Worm (Caenorhabditis elegans) whole organism, L3 larva: Measurements from ENCODE around the gene B0507.7.

ENCODE experiments used
- R02D3.7 ChIP-seq: fragments of 150-350 bp; optimal IDR thresholded peaks from 2 replicates; lab custom pipeline; 2014; ENCODE audit warnings: missing biosample characterization, missing genetic modification characterization
- ZK546.5 ChIP-seq: sonication (generic microtip); optimal IDR thresholded peaks from 2 replicates; lab custom pipeline; 2017; ENCODE audit warnings: missing biosample characterization, missing genetic modification characterization
- aly-2 ChIP-seq: fragments of 150-350 bp; optimal IDR thresholded peaks from 2 replicates; lab custom pipeline; 2014; ENCODE audit warnings: missing biosample characterization, missing genetic modification characterization
- ama-1 ChIP-seq: fragments of 150-350 bp; optimal IDR thresholded peaks from 2 replicates; lab custom pipeline; 2018
- ceh-28 ChIP-seq: fragments of 150-350 bp; optimal IDR thresholded peaks from 2 replicates; lab custom pipeline; 2014; ENCODE audit warnings: missing biosample characterization, missing genetic modification reagents, missing genetic modification characterization
- ceh-9 ChIP-seq: sonication (generic microtip); optimal IDR thresholded peaks from 2 replicates; lab custom pipeline; 2018; ENCODE audit warnings: missing biosample characterization, missing genetic modification characterization
- daf-12 ChIP-seq: fragments of 150-350 bp; optimal IDR thresholded peaks from 2 replicates; lab custom pipeline; 2014; ENCODE audit warnings: missing biosample characterization, missing genetic modification reagents, missing genetic modification characterization
- egl-27 ChIP-seq: sonication (generic microtip); optimal IDR thresholded peaks from 4 replicates; lab custom pipeline; 2017; ENCODE audit warnings: missing biosample characterization, missing genetic modification reagents, missing genetic modification characterization
- egl-5 ChIP-seq: fragments of 150-350 bp; optimal IDR thresholded peaks from 2 replicates; lab custom pipeline; 2017; ENCODE audit warnings: missing biosample characterization, missing genetic modification reagents, missing genetic modification characterization, inconsistent platforms
- elt-1 ChIP-seq: fragments of 150-350 bp; optimal IDR thresholded peaks from 2 replicates; lab custom pipeline; 2014; ENCODE audit warnings: missing biosample characterization, missing genetic modification characterization
- elt-2 ChIP-seq: sonication (generic microtip); optimal IDR thresholded peaks from 2 replicates; lab custom pipeline; 2016; ENCODE audit warnings: missing genetic modification reagents, mild to moderate bottlenecking, missing genetic modification characterization, missing compliant biosample characterization
- elt-3 ChIP-seq, 3 experiments: fragments of 150-350 bp in 1 of 3; sonication (generic microtip) in 2 of 3; optimal IDR thresholded peaks; 2 replicates in 2 of 3; 4 replicates in 1 of 3; lab custom pipeline; 2014 to 2017; ENCODE audit warnings: missing biosample characterization in 3 of 3, missing genetic modification characterization in 3 of 3
- eor-1 ChIP-seq, 2 experiments: fragments of 150-350 bp; optimal IDR thresholded peaks; 2 replicates each; lab custom pipeline; 2014 to 2018; ENCODE audit warnings: missing biosample characterization in 2 of 2, missing genetic modification characterization in 2 of 2
- fkh-10 ChIP-seq: sonication (generic microtip); optimal IDR thresholded peaks from 2 replicates; lab custom pipeline; 2017; ENCODE audit warnings: missing biosample characterization, missing genetic modification reagents, missing genetic modification characterization
- fkh-2 ChIP-seq: fragments of 150-350 bp; optimal IDR thresholded peaks from 2 replicates; lab custom pipeline; 2014; ENCODE audit warnings: missing biosample characterization, missing genetic modification reagents, missing genetic modification characterization
- fos-1 ChIP-seq: fragments of 150-350 bp; optimal IDR thresholded peaks from 2 replicates; lab custom pipeline; 2014; ENCODE audit warnings: missing biosample characterization, missing genetic modification characterization
- hmg-11 ChIP-seq: sonication (generic microtip); optimal IDR thresholded peaks from 2 replicates; lab custom pipeline; 2016; ENCODE audit warnings: missing genetic modification characterization, missing compliant biosample characterization
- jun-1 ChIP-seq: fragments of 150-350 bp; optimal IDR thresholded peaks from 2 replicates; lab custom pipeline; 2014; ENCODE audit warnings: missing biosample characterization, missing genetic modification reagents, missing genetic modification characterization
- lin-15B ChIP-seq: fragments of 150-350 bp; optimal IDR thresholded peaks from 2 replicates; lab custom pipeline; 2014; ENCODE audit warnings: missing biosample characterization, missing genetic modification characterization
- lin-39 ChIP-seq: fragments of 150-350 bp; optimal IDR thresholded peaks from 2 replicates; lab custom pipeline; 2018; ENCODE audit warnings: missing biosample characterization, missing genetic modification reagents, missing genetic modification characterization
- lsy-12 ChIP-seq: sonication (generic microtip); optimal IDR thresholded peaks from 2 replicates; lab custom pipeline; 2016; ENCODE audit warnings: mild to moderate bottlenecking, missing genetic modification characterization, missing compliant biosample characterization
- mdl-1 ChIP-seq: fragments of 150-350 bp; optimal IDR thresholded peaks from 2 replicates; lab custom pipeline; 2014; ENCODE audit warnings: missing biosample characterization, missing genetic modification characterization
- mml-1 ChIP-seq: fragments of 150-350 bp; sonication (generic microtip); optimal IDR thresholded peaks from 3 replicates; lab custom pipeline; 2014; ENCODE audit warnings: missing biosample characterization, missing genetic modification characterization
- nfya-1 ChIP-seq: sonication (generic microtip); optimal IDR thresholded peaks from 2 replicates; lab custom pipeline; 2017; ENCODE audit warnings: missing genetic modification characterization, mild to moderate bottlenecking, missing compliant biosample characterization, antibody characterized with exemption, moderate library complexity; ENCODE audit not compliant: insufficient read depth
- nhr-12 ChIP-seq: fragments of 150-350 bp; optimal IDR thresholded peaks from 2 replicates; lab custom pipeline; 2014; ENCODE audit warnings: missing biosample characterization, missing genetic modification characterization
- nhr-23 ChIP-seq: fragments of 150-350 bp; optimal IDR thresholded peaks from 2 replicates; lab custom pipeline; 2014; ENCODE audit warnings: missing biosample characterization, missing genetic modification reagents, missing genetic modification characterization
- nhr-237 ChIP-seq: fragments of 150-350 bp; optimal IDR thresholded peaks from 2 replicates; lab custom pipeline; 2014; ENCODE audit warnings: missing biosample characterization, missing genetic modification characterization
- nhr-25 ChIP-seq: sonication (generic microtip); optimal IDR thresholded peaks from 2 replicates; lab custom pipeline; 2017; ENCODE audit warnings: missing biosample characterization, missing genetic modification characterization
- nhr-43 ChIP-seq: sonication (generic microtip); optimal IDR thresholded peaks from 2 replicates; lab custom pipeline; 2016; ENCODE audit warnings: mild to moderate bottlenecking, missing genetic modification characterization, missing compliant biosample characterization; ENCODE audit not compliant: poor library complexity, severe bottlenecking
- nhr-76 ChIP-seq: fragments of 150-350 bp; sonication (generic microtip); optimal IDR thresholded peaks from 5 replicates; lab custom pipeline; 2014; ENCODE audit warnings: missing biosample characterization, missing genetic modification characterization
- nhr-77 ChIP-seq: fragments of 150-350 bp; optimal IDR thresholded peaks from 2 replicates; lab custom pipeline; 2014; ENCODE audit warnings: missing biosample characterization, missing genetic modification characterization
- pha-4 ChIP-seq: fragments of 150-350 bp; optimal IDR thresholded peaks from 2 replicates; lab custom pipeline; 2014; ENCODE audit warnings: missing biosample characterization, missing genetic modification reagents, missing genetic modification characterization
- pqm-1 ChIP-seq: fragments of 150-350 bp; optimal IDR thresholded peaks from 2 replicates; lab custom pipeline; 2017; ENCODE audit warnings: missing biosample characterization, missing genetic modification characterization, inconsistent platforms
- sea-2 ChIP-seq: fragments of 150-350 bp; sonication (generic microtip); optimal IDR thresholded peaks from 4 replicates; lab custom pipeline; 2014; ENCODE audit warnings: missing biosample characterization, missing genetic modification reagents, missing genetic modification characterization
- tbx-2 ChIP-seq: sonication (generic microtip); optimal IDR thresholded peaks from 2 replicates; lab custom pipeline; 2016; ENCODE audit warnings: mild to moderate bottlenecking, missing genetic modification characterization, missing compliant biosample characterization
- unc-39 ChIP-seq: sonication (generic microtip); optimal IDR thresholded peaks from 4 replicates; lab custom pipeline; 2017; ENCODE audit warnings: missing biosample characterization, missing genetic modification characterization
- unc-62 ChIP-seq: fragments of 150-350 bp; sonication (generic microtip); optimal IDR thresholded peaks from 4 replicates; lab custom pipeline; 2014; ENCODE audit warnings: missing biosample characterization, missing genetic modification reagents, missing genetic modification characterization
- zag-1 ChIP-seq: fragments of 150-350 bp; optimal IDR thresholded peaks from 2 replicates; lab custom pipeline; 2014; ENCODE audit warnings: missing biosample characterization, missing genetic modification characterization
- ztf-11 ChIP-seq: fragments of 150-350 bp; optimal IDR thresholded peaks from 2 replicates; lab custom pipeline; 2014; ENCODE audit warnings: missing biosample characterization, missing genetic modification characterization

Gene B0507.7

ce11 chrV:8792814-8793213 is 34.3 kb upstream of the B0507.7 start:
- TF ChIP-seq mml-1 (tag; lab: Kevin White, UChicago) (no peak), pqm-1 (tag; lab: Kevin White, UChicago) (no peak), fkh-2 (no peak), ZK546.5 (tag; lab: Kevin White, UChicago) (no peak), hmg-11 (no peak), ceh-9 (tag; lab: Kevin White, UChicago) (no peak), jun-1 (tag; lab: Kevin White, UChicago) (no peak), egl-27 (no peak), ama-1 (lab: Kevin White, UChicago) (no peak), ceh-28 (no peak), ztf-11 (no peak), R02D3.7 (tag; lab: Kevin White, UChicago) (no peak), mdl-1 (tag; lab: Kevin White, UChicago) (no peak)

DNA sequence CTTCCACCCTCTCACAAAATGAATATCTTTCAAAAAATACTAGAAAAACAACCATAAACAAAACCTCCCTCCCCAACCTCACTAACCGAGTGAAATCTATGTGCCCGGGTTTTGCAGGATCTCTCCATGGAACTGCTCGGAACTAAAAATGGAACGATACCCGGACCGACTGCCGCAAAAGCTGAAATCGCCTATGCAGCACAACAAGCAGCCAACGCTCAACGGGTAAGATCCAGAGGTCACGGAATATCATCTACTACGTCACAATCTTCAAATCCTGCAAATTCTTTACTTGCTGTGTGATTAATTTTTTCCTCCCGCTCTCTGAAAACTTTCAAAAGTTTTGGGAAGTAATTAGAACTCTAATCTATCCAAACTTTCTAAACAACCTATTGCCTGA is 30.8 kb upstream of the B0507.7 start:
- TF ChIP-seq nhr-237 (tag; lab: Kevin White, UChicago) (no peak), ceh-28 (no peak), lin-15B (tag; lab: Kevin White, UChicago) (no peak), tbx-2 (tag; lab: Kevin White, UChicago) (no peak), zag-1 (no peak), mml-1 (tag; lab: Kevin White, UChicago) (no peak)
- TF ChIP-seq, all 47 proteins: peak for 0

ce11 chrV:8786245-8786644 is 27.7 kb upstream of the B0507.7 start, which contains the start of gene sup-37:
TSS of gene sup-37 (plus strand) at chrV:8786545.
- no peak for TF ChIP-seq aly-2 (tag; lab: Kevin White, UChicago)
- no peak for TF ChIP-seq sea-2 (GFP tag; lab: Kevin White, UChicago)

ce11 chrV:8785526-8785925 is 27.0 kb upstream of the B0507.7 start:
- TF ChIP-seq elt-3 (tag; optimal IDR thresholded peaks at IDR 0.05; lab: Kevin White, UChicago) (no peak), daf-12 (tag; lab: Kevin White, UChicago) (no peak), hmg-11 (peak; percentile 51), lin-39 (tag; lab: Kevin White, UChicago) (peak; percentile 34), ZK546.5 (tag; lab: Kevin White, UChicago) (no peak), pha-4 (tag; lab: Kevin White, UChicago) (peak; percentile 31), aly-2 (tag; lab: Kevin White, UChicago) (no peak), unc-62 (no peak), jun-1 (tag; lab: Kevin White, UChicago) (no peak), lin-15B (tag; lab: Kevin White, UChicago) (peak; percentile 10), elt-1 (tag; lab: Kevin White, UChicago) (no peak), ceh-9 (tag; lab: Kevin White, UChicago) (no peak), nhr-43 (tag; lab: Kevin White, UChicago) (no peak), fkh-2 (no peak), nhr-77 (no peak), nfya-1 (peak; percentile 12), fos-1 (no peak), egl-5 (tag; lab: Kevin White, UChicago) (no peak), lsy-12 (tag; lab: Kevin White, UChicago) (no peak), mml-1 (tag; lab: Kevin White, UChicago) (no peak), nhr-76 (tag; lab: Kevin White, UChicago) (no peak), mdl-1 (tag; lab: Kevin White, UChicago) (no peak), elt-2 (tag; lab: Kevin White, UChicago) (peak; percentile 52), unc-39 (tag; lab: Kevin White, UChicago) (no peak), nhr-25 (tag; lab: Kevin White, UChicago) (no peak), nhr-237 (tag; lab: Kevin White, UChicago) (no peak), fkh-10 (no peak), R02D3.7 (tag; lab: Kevin White, UChicago) (no peak), nhr-23 (tag; lab: Kevin White, UChicago) (no peak), sea-2 (GFP tag; lab: Kevin White, UChicago) (no peak), eor-1 (tag; optimal IDR thresholded peaks at IDR 0.05; lab: Kevin White, UChicago) (no peak), tbx-2 (tag; lab: Kevin White, UChicago) (no peak), nhr-12 (tag; lab: Kevin White, UChicago) (no peak)
- TF ChIP-seq, all 47 proteins: peak for 6
